Worm (Caenorhabditis elegans) whole organism, young adult: ENCODE data around the gene nhr-168.

Source experiments
- B0019.2 ChIP-seq: fragments of 200-800 bp; sonication (Bioruptor generic); conservative IDR thresholded peaks from 2 replicates; pipeline ENCODE4 v1.3.6; 2022; ENCODE audit warnings: missing genetic modification reagents, missing genetic modification characterization, missing compliant biosample characterization
- B0261.1 ChIP-seq: sonication (generic microtip); optimal IDR thresholded peaks from 2 replicates; lab custom pipeline; 2016; ENCODE audit warnings: mild to moderate bottlenecking, missing genetic modification characterization, moderate library complexity, missing compliant biosample characterization
- F55B11.4 ChIP-seq: sonication (generic microtip); optimal IDR thresholded peaks from 2 replicates; lab custom pipeline; 2016; ENCODE audit warnings: missing compliant biosample characterization, missing genetic modification characterization, borderline replicate concordance; ENCODE audit not compliant: insufficient read depth
- K12H6.12 ChIP-seq: fragments of 200-800 bp; sonication (Bioruptor generic); optimal IDR thresholded peaks from 2 replicates; lab custom pipeline; 2018; ENCODE audit warnings: mild to moderate bottlenecking, missing genetic modification characterization, missing compliant biosample characterization
- aptf-3 ChIP-seq: fragments of 200-800 bp; sonication (Bioruptor generic); IDR thresholded peaks from 2 replicates; pipeline ENCODE4 v1.3.6; 2022; ENCODE audit warnings: missing genetic modification characterization, missing compliant biosample characterization
- atf-7 ChIP-seq: sonication (generic microtip); optimal IDR thresholded peaks from 2 replicates; lab custom pipeline; 2017; ENCODE audit warnings: mild to moderate bottlenecking, missing genetic modification characterization, missing compliant biosample characterization
- bed-1 ChIP-seq: fragments of 200-800 bp; sonication (Bioruptor generic); IDR thresholded peaks from 2 replicates; pipeline ENCODE4 v1.3.6; 2022; ENCODE audit warnings: missing genetic modification reagents, missing genetic modification characterization, missing compliant biosample characterization
- bed-2 ChIP-seq: fragments of 200-800 bp; sonication (Bioruptor generic); IDR thresholded peaks from 2 replicates; pipeline ENCODE4 v1.3.6; 2022; ENCODE audit warnings: missing genetic modification reagents, missing genetic modification characterization, missing compliant biosample characterization
- egrh-3 ChIP-seq: fragments of 200-800 bp; sonication (Bioruptor generic); IDR thresholded peaks from 2 replicates; pipeline ENCODE4 v1.3.6; 2022; ENCODE audit warnings: missing genetic modification reagents, missing genetic modification characterization, missing compliant biosample characterization
- fkh-3 ChIP-seq: sonication (generic microtip); optimal IDR thresholded peaks from 2 replicates; lab custom pipeline; 2016; ENCODE audit warnings: mild to moderate bottlenecking, missing genetic modification characterization, missing compliant biosample characterization
- hlh-12 ChIP-seq: sonication (generic microtip); optimal IDR thresholded peaks from 2 replicates; lab custom pipeline; 2016; ENCODE audit warnings: missing genetic modification characterization, missing compliant biosample characterization
- lag-1 ChIP-seq: fragments of 200-800 bp; sonication (Bioruptor generic); IDR thresholded peaks from 2 replicates; pipeline ENCODE4 v1.3.6; 2022; ENCODE audit warnings: missing genetic modification reagents, missing genetic modification characterization, missing compliant biosample characterization
- madf-6 ChIP-seq: fragments of 200-800 bp; sonication (Bioruptor generic); IDR thresholded peaks from 2 replicates; pipeline ENCODE4 v1.3.6; 2022; ENCODE audit warnings: missing genetic modification reagents, missing genetic modification characterization, missing compliant biosample characterization
- nhr-27 ChIP-seq: fragments of 200-800 bp; sonication (Bioruptor generic); optimal IDR thresholded peaks from 2 replicates; lab custom pipeline; 2018; ENCODE audit warnings: mild to moderate bottlenecking, missing genetic modification characterization, moderate library complexity, missing compliant biosample characterization
- pha-4 ChIP-seq: fragments of 150-350 bp; sonication (generic microtip); optimal IDR thresholded peaks from 2 replicates; lab custom pipeline; 2014; ENCODE audit warnings: missing biosample characterization, missing genetic modification reagents, missing genetic modification characterization
- sdz-38 ChIP-seq: sonication (generic microtip); optimal IDR thresholded peaks from 2 replicates; lab custom pipeline; 2016; ENCODE audit warnings: missing genotype, missing genetic modification characterization, missing compliant biosample characterization
- somi-1 ChIP-seq: fragments of 200-800 bp; sonication (Bioruptor generic); optimal IDR thresholded peaks from 2 replicates; lab custom pipeline; 2018; ENCODE audit warnings: mild to moderate bottlenecking, missing genetic modification characterization, missing compliant biosample characterization
- sptf-2 ChIP-seq: fragments of 200-800 bp; sonication (Bioruptor generic); optimal IDR thresholded peaks from 2 replicates; lab custom pipeline; 2018; ENCODE audit warnings: mild to moderate bottlenecking, missing genetic modification characterization, missing compliant biosample characterization
- tbx-9 ChIP-seq: sonication (generic microtip); optimal IDR thresholded peaks from 2 replicates; lab custom pipeline; 2016; ENCODE audit warnings: borderline replicate concordance, missing genetic modification characterization, inconsistent platforms, missing compliant biosample characterization

Gene nhr-168

ce11 chrV:13285284-13285683 lies 48.4 kb downstream of the nhr-168 start:
- TF ChIP-seq bed-2 (GFP tag; lab: Robert Waterston, UW) (no peak), B0261.1 (tag; lab: Kevin White, UChicago) (no peak), madf-6 (GFP tag; lab: Robert Waterston, UW) (no peak), bed-1 (GFP tag; lab: Robert Waterston, UW) (no peak), tbx-9 (tag; lab: Kevin White, UChicago) (no peak), K12H6.12 (tag; lab: Kevin White, UChicago) (no peak), sdz-38 (tag; lab: Kevin White, UChicago) (no peak), pha-4 (tag; lab: Kevin White, UChicago) (no peak), sptf-2 (GFP tag; lab: Kevin White, UChicago) (no peak), somi-1 (GFP tag; lab: Kevin White, UChicago) (no peak), B0019.2 (no peak), egrh-3 (GFP tag; lab: Robert Waterston, UW) (no peak), F55B11.4 (tag; lab: Kevin White, UChicago) (no peak), fkh-3 (tag; lab: Kevin White, UChicago) (no peak), nhr-27 (no peak)

ce11 chrV:13282958-13283357 lies 50.7 kb downstream of the nhr-168 start:
- TF ChIP-seq lag-1 (GFP tag; lab: Robert Waterston, UW), result no peak
- no peak for TF ChIP-seq aptf-3 (GFP tag; lab: Robert Waterston, UW)
- TF ChIP-seq atf-7 (tag; lab: Kevin White, UChicago), result no peak
- no peak for TF ChIP-seq hlh-12 (tag; lab: Kevin White, UChicago)
